Fruit fly (Drosophila melanogaster) whole organism, embryonic: ENCODE results near the gene mRpS2.

Source experiments
- Antp ChIP-seq: fragments of 200-800 bp; sonication (Bioruptor generic); optimal IDR thresholded peaks from 3 replicates; lab custom pipeline; 2016; ENCODE audit warnings: missing biosample characterization, missing genetic modification characterization
- B-H2 ChIP-seq: fragments of 200-800 bp; sonication (Bioruptor generic); optimal IDR thresholded peaks from 2 replicates; lab custom pipeline; 2018; ENCODE audit warnings: missing biosample characterization, mild to moderate bottlenecking, missing genetic modification characterization
- CG10209 ChIP-seq: fragments of 200-800 bp; sonication (Bioruptor generic); optimal IDR thresholded peaks from 3 replicates; lab custom pipeline; 2017; ENCODE audit warnings: missing biosample characterization, mild to moderate bottlenecking, missing genetic modification characterization, missing genetic modification reagents
- CG10543 ChIP-seq: fragments of 200-800 bp; sonication (Bioruptor generic); optimal IDR thresholded peaks from 3 replicates; lab custom pipeline; 2017; ENCODE audit warnings: missing biosample characterization, mild to moderate bottlenecking, missing genetic modification characterization, moderate library complexity
- CG11695 ChIP-seq: fragments of 200-800 bp; sonication (Bioruptor generic); IDR thresholded peaks from 3 replicates; pipeline ENCODE4 v1.3.6; 2022; ENCODE audit warnings: missing biosample characterization, missing genetic modification characterization
- CG12744 ChIP-seq: fragments of 200-800 bp; sonication (Bioruptor generic); optimal IDR thresholded peaks from 2 replicates; lab custom pipeline; 2016; ENCODE audit warnings: missing biosample characterization, missing genetic modification characterization
- CG14050 ChIP-seq: fragments of 200-800 bp; sonication (Bioruptor generic); IDR thresholded peaks from 3 replicates; pipeline ENCODE4 v1.3.6; 2022; ENCODE audit warnings: missing biosample characterization, missing genetic modification characterization
- CG17568 ChIP-seq: fragments of 200-800 bp; sonication (Bioruptor generic); optimal IDR thresholded peaks from 2 replicates; lab custom pipeline; 2018; ENCODE audit warnings: missing biosample characterization, mild to moderate bottlenecking, missing genetic modification characterization, moderate library complexity
- CG17802 ChIP-seq: fragments of 200-800 bp; sonication (Bioruptor generic); optimal IDR thresholded peaks from 2 replicates; lab custom pipeline; 2018; ENCODE audit warnings: missing biosample characterization, mild to moderate bottlenecking, missing genetic modification characterization, moderate library complexity
- CG18476 ChIP-seq: fragments of 200-800 bp; sonication (Bioruptor generic); optimal IDR thresholded peaks from 2 replicates; lab custom pipeline; 2016; ENCODE audit warnings: missing biosample characterization, mild to moderate bottlenecking, missing genetic modification characterization
- CG18599 ChIP-seq: fragments of 200-800 bp; sonication (Bioruptor generic); optimal IDR thresholded peaks from 3 replicates; lab custom pipeline; 2017; ENCODE audit warnings: missing biosample characterization, missing genetic modification characterization, mild to moderate bottlenecking, moderate library complexity, missing genetic modification reagents
- CG2712 ChIP-seq: fragments of 200-800 bp; optimal IDR thresholded peaks from 3 replicates; lab custom pipeline; 2019; ENCODE audit warnings: missing biosample characterization, mild to moderate bottlenecking, missing genetic modification characterization, moderate library complexity
- CG30020 ChIP-seq: fragments of 200-800 bp; optimal IDR thresholded peaks from 2 replicates; lab custom pipeline; 2019; ENCODE audit warnings: missing biosample characterization, mild to moderate bottlenecking, missing genetic modification characterization, moderate library complexity
- CG31388 ChIP-seq: fragments of 200-800 bp; sonication (Bioruptor generic); optimal IDR thresholded peaks from 2 replicates; lab custom pipeline; 2016; ENCODE audit warnings: missing biosample characterization, missing genetic modification characterization
- CG32532 ChIP-seq: fragments of 200-800 bp; sonication (Bioruptor generic); IDR thresholded peaks from 2 replicates; pipeline ENCODE4 v1.3.6; 2022; ENCODE audit warnings: missing biosample characterization, missing genetic modification characterization
- CG4424 ChIP-seq: fragments of 200-800 bp; sonication (Bioruptor generic); optimal IDR thresholded peaks from 3 replicates; lab custom pipeline; 2016; ENCODE audit warnings: missing biosample characterization, missing genetic modification characterization
- CG4707 ChIP-seq: fragments of 200-800 bp; sonication (Bioruptor generic); optimal IDR thresholded peaks from 2 replicates; lab custom pipeline; 2018; ENCODE audit warnings: missing biosample characterization, mild to moderate bottlenecking, missing genetic modification characterization, moderate library complexity
- CG4730 ChIP-seq: fragments of 200-800 bp; sonication (Bioruptor generic); IDR thresholded peaks from 2 replicates; pipeline ENCODE4 v1.3.6; 2022; ENCODE audit warnings: missing biosample characterization, missing genetic modification characterization
- CG6175 ChIP-seq: fragments of 200-800 bp; sonication (Bioruptor generic); IDR thresholded peaks from 3 replicates; pipeline ENCODE4 v1.3.6; 2022; ENCODE audit warnings: missing biosample characterization, missing genetic modification characterization
- CG6765 ChIP-seq: fragments of 200-800 bp; sonication (Bioruptor generic); optimal IDR thresholded peaks from 3 replicates; lab custom pipeline; 2017; ENCODE audit warnings: missing biosample characterization, mild to moderate bottlenecking, missing genetic modification characterization
- CG7963 ChIP-seq: fragments of 200-800 bp; sonication (Bioruptor generic); IDR thresholded peaks from 3 replicates; pipeline ENCODE4 v1.3.6; 2022; ENCODE audit warnings: missing biosample characterization, missing genetic modification characterization; ENCODE audit not compliant: partially characterized antibody
- D19B ChIP-seq: fragments of 200-800 bp; sonication (Bioruptor generic); optimal IDR thresholded peaks from 2 replicates; lab custom pipeline; 2017; ENCODE audit warnings: missing biosample characterization, mild to moderate bottlenecking, missing genetic modification characterization
- Dll ChIP-seq: fragments of 200-800 bp; sonication (Bioruptor generic); IDR thresholded peaks from 4 replicates; pipeline ENCODE4 v1.3.6; 2022; ENCODE audit warnings: missing biosample characterization, missing genetic modification characterization; ENCODE audit not compliant: partially characterized antibody
- H2.0 ChIP-seq: fragments of 200-800 bp; sonication (Bioruptor generic); IDR thresholded peaks from 2 replicates; pipeline ENCODE4 v1.3.6; 2022; ENCODE audit warnings: missing biosample characterization, missing genetic modification characterization
- HLH3B ChIP-seq: fragments of 200-800 bp; sonication (Bioruptor generic); IDR thresholded peaks from 2 replicates; pipeline ENCODE4 v1.3.6; 2022; ENCODE audit warnings: missing biosample characterization, missing genetic modification characterization
- Hey ChIP-seq: fragments of 200-800 bp; sonication (Bioruptor generic); optimal IDR thresholded peaks from 3 replicates; lab custom pipeline; 2018; ENCODE audit warnings: missing biosample characterization, mild to moderate bottlenecking, missing genetic modification characterization
- Mad ChIP-seq: fragments of 200-800 bp; sonication (Bioruptor generic); optimal IDR thresholded peaks from 2 replicates; lab custom pipeline; 2016; ENCODE audit warnings: missing biosample characterization, missing genetic modification characterization
- NC2α ChIP-seq: fragments of 200-800 bp; sonication (Bioruptor generic); optimal IDR thresholded peaks from 2 replicates; lab custom pipeline; 2016; ENCODE audit warnings: missing biosample characterization, missing genetic modification characterization
- Nf-YC ChIP-seq: fragments of 200-800 bp; optimal IDR thresholded peaks from 3 replicates; lab custom pipeline; 2019; ENCODE audit warnings: missing biosample characterization, mild to moderate bottlenecking, missing genetic modification characterization, moderate library complexity
- Tbp ChIP-seq: fragments of >200 bp; optimal IDR thresholded peaks from 2 replicates; lab custom pipeline; 2018; ENCODE audit warnings: missing biosample characterization, missing genetic modification characterization
- abd-A ChIP-seq: fragments of 200-800 bp; sonication (Bioruptor generic); optimal IDR thresholded peaks from 3 replicates; lab custom pipeline; 2019; ENCODE audit warnings: missing biosample characterization, mild to moderate bottlenecking, missing genetic modification characterization, moderate library complexity
- amos ChIP-seq: fragments of 200-800 bp; sonication (Bioruptor generic); IDR thresholded peaks from 2 replicates; pipeline ENCODE4 v1.3.6; 2022; ENCODE audit warnings: missing biosample characterization, missing genetic modification characterization; ENCODE audit not compliant: partially characterized antibody
- corto ChIP-seq: fragments of 200-800 bp; sonication (Bioruptor generic); optimal IDR thresholded peaks from 2 replicates; lab custom pipeline; 2016; ENCODE audit warnings: missing biosample characterization, mild to moderate bottlenecking, missing genetic modification characterization, moderate library complexity
- dati ChIP-seq: fragments of 200-800 bp; sonication (Bioruptor generic); IDR thresholded peaks from 2 replicates; pipeline ENCODE4 v1.3.6; 2022; ENCODE audit warnings: missing biosample characterization, missing genetic modification characterization
- fru ChIP-seq: fragments of >200 bp; optimal IDR thresholded peaks from 2 replicates; lab custom pipeline; 2017
- gce ChIP-seq: fragments of 200-800 bp; sonication (Bioruptor generic); IDR thresholded peaks from 3 replicates; pipeline ENCODE4 v1.3.6; 2022; ENCODE audit warnings: missing biosample characterization, missing genetic modification characterization
- gcm ChIP-seq: fragments of 200-800 bp; sonication (Bioruptor generic); optimal IDR thresholded peaks from 2 replicates; lab custom pipeline; 2019; ENCODE audit warnings: missing biosample characterization, mild to moderate bottlenecking, missing genetic modification characterization, moderate library complexity
- gfzf ChIP-seq: fragments of 200-800 bp; sonication (Bioruptor generic); optimal IDR thresholded peaks from 2 replicates; lab custom pipeline; 2016; ENCODE audit warnings: missing biosample characterization, mild to moderate bottlenecking, missing genetic modification characterization, moderate library complexity
- grau ChIP-seq: fragments of 200-800 bp; optimal IDR thresholded peaks from 3 replicates; lab custom pipeline; 2019; ENCODE audit warnings: missing biosample characterization, mild to moderate bottlenecking, missing genetic modification characterization, moderate library complexity
- klu ChIP-seq: fragments of 200-800 bp; sonication (Bioruptor generic); IDR thresholded peaks from 2 replicates; pipeline ENCODE4 v1.3.6; 2022; ENCODE audit warnings: missing biosample characterization, missing genetic modification characterization
- otp ChIP-seq: fragments of 200-800 bp; sonication (Bioruptor generic); IDR thresholded peaks from 3 replicates; pipeline ENCODE4, ENCODE4 v1.3.6; 2022; ENCODE audit warnings: missing biosample characterization, missing genetic modification characterization
- pho ChIP-seq: fragments of 200-800 bp; sonication (Bioruptor generic); optimal IDR thresholded peaks from 2 replicates; lab custom pipeline; 2016; ENCODE audit warnings: missing biosample characterization, missing genetic modification characterization
- psq ChIP-seq: fragments of 200-800 bp; sonication (Bioruptor generic); optimal IDR thresholded peaks from 2 replicates; lab custom pipeline; 2017; ENCODE audit warnings: missing biosample characterization, missing genetic modification characterization
- pum ChIP-seq: fragments of 200-800 bp; sonication (Bioruptor generic); optimal IDR thresholded peaks from 2 replicates; lab custom pipeline; 2016; ENCODE audit warnings: missing biosample characterization, missing genetic modification characterization
- repo ChIP-seq: fragments of 200-800 bp; sonication (Bioruptor generic); optimal IDR thresholded peaks from 2 replicates; lab custom pipeline; 2016; ENCODE audit warnings: missing biosample characterization, missing genetic modification characterization
- run ChIP-seq: fragments of 200-800 bp; sonication (Bioruptor generic); optimal IDR thresholded peaks from 3 replicates; lab custom pipeline; 2018; ENCODE audit warnings: missing biosample characterization, mild to moderate bottlenecking, missing genetic modification characterization
- sd ChIP-seq: fragments of 200-800 bp; sonication (Bioruptor generic); optimal IDR thresholded peaks from 3 replicates; lab custom pipeline; 2018; ENCODE audit warnings: missing biosample characterization, mild to moderate bottlenecking, missing genetic modification characterization, moderate library complexity
- sens ChIP-seq: fragments of 200-800 bp; sonication (Bioruptor generic); peaks from one replicate; lab custom pipeline; 2016; ENCODE audit warnings: missing biosample characterization, missing genetic modification characterization
- sr ChIP-seq: fragments of 200-800 bp; sonication (Bioruptor generic); IDR thresholded peaks from 3 replicates; pipeline ENCODE4 v1.3.6; 2022; ENCODE audit warnings: missing biosample characterization, missing genetic modification characterization
- stc ChIP-seq: fragments of 200-800 bp; sonication (Bioruptor generic); IDR thresholded peaks from 2 replicates; pipeline ENCODE4 v1.3.6; 2022; ENCODE audit warnings: missing biosample characterization, missing genetic modification characterization
- tin ChIP-seq: fragments of 200-800 bp; sonication (Bioruptor generic); optimal IDR thresholded peaks from 3 replicates; lab custom pipeline; 2016; ENCODE audit warnings: missing biosample characterization, missing genetic modification characterization
- wdn ChIP-seq: fragments of 200-800 bp; sonication (Bioruptor generic); IDR thresholded peaks from 2 replicates; pipeline ENCODE4 v1.3.6; 2022; ENCODE audit warnings: missing biosample characterization, missing genetic modification characterization

The mRpS2 gene

DNA sequence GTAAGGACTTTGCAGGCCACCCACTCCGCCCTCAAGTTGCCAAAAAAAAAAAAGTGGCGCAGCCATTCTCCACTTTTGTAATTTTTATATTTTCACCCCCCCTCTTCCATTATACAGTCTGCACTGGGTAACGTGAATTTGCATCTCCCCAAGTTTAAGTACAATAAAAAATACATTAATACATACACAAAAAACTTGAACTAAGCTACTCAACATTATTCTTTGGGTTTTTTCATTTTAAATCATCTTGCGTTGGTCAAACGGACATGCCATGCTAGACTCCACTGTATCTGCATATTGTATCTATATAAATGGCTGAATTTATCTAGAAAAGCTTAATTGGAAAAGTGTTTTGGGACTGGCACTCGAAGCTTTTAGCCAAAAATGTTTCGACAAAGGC is 11.3 kb upstream of the mRpS2 start (continued):
- TF ChIP-seq CG14050 (GFP tag; lab: Robert Waterston, UW), result no peak
- TF ChIP-seq CG17568 (GFP tag; lab: Kevin White, UChicago), result no peak
- peak; percentile 78 for TF ChIP-seq CG18599 (GFP tag; lab: Kevin White, UChicago)
- no peak for TF ChIP-seq gce (GFP tag; lab: Robert Waterston, UW)
- no peak for TF ChIP-seq Antp
- TF ChIP-seq CG18476 (GFP tag; lab: Kevin White, UChicago), result no peak
- no peak for TF ChIP-seq pho (GFP tag; lab: Kevin White, UChicago)
- TF ChIP-seq Hey (tag; lab: Kevin White, UChicago), result no peak
- peak; percentile 74 for TF ChIP-seq CG32532 (GFP tag; lab: Robert Waterston, UW)
- TF ChIP-seq B-H2 (GFP tag; lab: Kevin White, UChicago), result no peak
- TF ChIP-seq amos (GFP tag; lab: Robert Waterston, UW), result no peak
- TF ChIP-seq sens, result no peak
- no peak for TF ChIP-seq CG17802 (tag; lab: Kevin White, UChicago)
- TF ChIP-seq CG11695 (GFP tag; lab: Robert Waterston, UW), result 0 out of 3 replicates have a peak, but pooled peaks have one; percentile 27
- no peak for TF ChIP-seq CG10543 (GFP tag; lab: Kevin White, UChicago)
- no peak for TF ChIP-seq NC2α (GFP tag; lab: Kevin White, UChicago)
- no peak for TF ChIP-seq repo (GFP tag; lab: Kevin White, UChicago)
- TF ChIP-seq abd-A (tag; lab: Kevin White, UChicago), result no peak
- TF ChIP-seq psq, result no peak
- 0 out of 2 replicates have a peak, but pooled peaks have one; percentile 23 for TF ChIP-seq CG4730 (GFP tag; lab: Robert Waterston, UW)
- no peak for TF ChIP-seq run (tag; lab: Kevin White, UChicago)
- TF ChIP-seq CG10209 (GFP tag; lab: Kevin White, UChicago), result no peak
- no peak for TF ChIP-seq klu (GFP tag; lab: Robert Waterston, UW)

- TF ChIP-seq CG4707, result peak; percentile 39
- no peak for TF ChIP-seq CG7963 (GFP tag; lab: Robert Waterston, UW)
- no peak for TF ChIP-seq fru (lab: Kevin White, UChicago)
- TF ChIP-seq pum (GFP tag; lab: Kevin White, UChicago), result no peak
- TF ChIP-seq sd (tag; lab: Kevin White, UChicago), result peak; percentile 48
- TF ChIP-seq D19B (GFP tag; lab: Kevin White, UChicago), result no peak
- TF ChIP-seq H2.0 (GFP tag; lab: Robert Waterston, UW), result peak; percentile 4; the same call in 1 of the 2 replicates
- peak; percentile 58 for TF ChIP-seq CG4424 (GFP tag; lab: Kevin White, UChicago)
- no peak for TF ChIP-seq Nf-YC (tag; lab: Kevin White, UChicago)
- TF ChIP-seq corto (GFP tag; lab: Kevin White, UChicago), result no peak
- TF ChIP-seq CG2712 (tag; lab: Kevin White, UChicago), result peak; percentile 86
- no peak for TF ChIP-seq CG30020 (tag; lab: Kevin White, UChicago)
- TF ChIP-seq stc (GFP tag; lab: Robert Waterston, UW), result peak; percentile 52; the same call in 1 of the 2 replicates
- no peak for TF ChIP-seq sr (GFP tag; lab: Robert Waterston, UW)
- no peak for TF ChIP-seq CG12744 (GFP tag; lab: Kevin White, UChicago)
- no peak for TF ChIP-seq Hey (tag; lab: Kevin White, UChicago)
- peak; percentile 65 for TF ChIP-seq HLH3B
- no peak for TF ChIP-seq gfzf (GFP tag; lab: Kevin White, UChicago)
- no peak for TF ChIP-seq Dll (GFP tag; lab: Robert Waterston, UW)
- TF ChIP-seq Mad (GFP tag; lab: Kevin White, UChicago), result no peak
- peak; percentile 34 for TF ChIP-seq tin (GFP tag; lab: Kevin White, UChicago)
- TF ChIP-seq dati (GFP tag; lab: Robert Waterston, UW), result no peak
- peak; percentile 67 for TF ChIP-seq gcm (GFP tag; lab: Kevin White, UChicago)
- TF ChIP-seq wdn (GFP tag; lab: Robert Waterston, UW), result no peak
- no peak for TF ChIP-seq CG31388 (GFP tag; lab: Kevin White, UChicago)
- no peak for TF ChIP-seq Tbp (GFP tag; lab: Kevin White, UChicago)
- TF ChIP-seq grau (tag; lab: Kevin White, UChicago), result peak; percentile 59
- TF ChIP-seq CG6765, result peak; percentile 27
- TF ChIP-seq otp (GFP tag; lab: Robert Waterston, UW), result peak; percentile 65; the same call in 2 of the 3 replicates
- no peak for TF ChIP-seq CG6175 (GFP tag; lab: Robert Waterston, UW)
These were observed 5.9 kb upstream of the mRpS2 start for dm6 chr2L:4856118-4856517.
